Fruit fly (Drosophila melanogaster) whole organism, prepupa: ENCODE data around the gene CG31207.

Source experiments
- CG15336 ChIP-seq: fragments of 200-800 bp; sonication (Bioruptor generic); IDR thresholded peaks from 2 replicates; pipeline ENCODE4 v1.3.6; 2022; ENCODE audit warnings: missing biosample characterization, missing genetic modification characterization
- CG3032 ChIP-seq: fragments of 200-800 bp; optimal IDR thresholded peaks from 2 replicates; lab custom pipeline; 2019; ENCODE audit warnings: missing biosample characterization, mild to moderate bottlenecking, missing genetic modification characterization, moderate library complexity
- Ets21C ChIP-seq: fragments of 200-800 bp; sonication (Bioruptor generic); optimal IDR thresholded peaks from 3 replicates; lab custom pipeline; 2016; ENCODE audit warnings: missing biosample characterization, missing genetic modification characterization
- Hr39 ChIP-seq: fragments of 200-800 bp; sonication (Bioruptor generic); optimal IDR thresholded peaks from 2 replicates; lab custom pipeline; 2016; ENCODE audit warnings: missing biosample characterization, missing genetic modification characterization
- Lpt ChIP-seq: fragments of 200-800 bp; sonication (Bioruptor generic); optimal IDR thresholded peaks from 3 replicates; lab custom pipeline; 2016; ENCODE audit warnings: missing biosample characterization, missing genetic modification characterization
- Sox102F ChIP-seq: fragments of 200-800 bp; sonication (Bioruptor generic); optimal IDR thresholded peaks from 2 replicates; lab custom pipeline; 2016; ENCODE audit warnings: missing biosample characterization, mild to moderate bottlenecking, missing genetic modification characterization
- salr ChIP-seq, 2 experiments: fragments of 200-800 bp; sonication (Bioruptor generic); optimal IDR thresholded peaks; 3 replicates each; lab custom pipeline; 2016 to 2018; ENCODE audit warnings: missing biosample characterization in 2 of 2, missing genetic modification characterization in 2 of 2, mild to moderate bottlenecking in 1 of 2
- topi ChIP-seq: fragments of 200-800 bp; sonication (Bioruptor generic); optimal IDR thresholded peaks from 3 replicates; lab custom pipeline; 2016; ENCODE audit warnings: missing biosample characterization, missing genetic modification characterization

DNA sequence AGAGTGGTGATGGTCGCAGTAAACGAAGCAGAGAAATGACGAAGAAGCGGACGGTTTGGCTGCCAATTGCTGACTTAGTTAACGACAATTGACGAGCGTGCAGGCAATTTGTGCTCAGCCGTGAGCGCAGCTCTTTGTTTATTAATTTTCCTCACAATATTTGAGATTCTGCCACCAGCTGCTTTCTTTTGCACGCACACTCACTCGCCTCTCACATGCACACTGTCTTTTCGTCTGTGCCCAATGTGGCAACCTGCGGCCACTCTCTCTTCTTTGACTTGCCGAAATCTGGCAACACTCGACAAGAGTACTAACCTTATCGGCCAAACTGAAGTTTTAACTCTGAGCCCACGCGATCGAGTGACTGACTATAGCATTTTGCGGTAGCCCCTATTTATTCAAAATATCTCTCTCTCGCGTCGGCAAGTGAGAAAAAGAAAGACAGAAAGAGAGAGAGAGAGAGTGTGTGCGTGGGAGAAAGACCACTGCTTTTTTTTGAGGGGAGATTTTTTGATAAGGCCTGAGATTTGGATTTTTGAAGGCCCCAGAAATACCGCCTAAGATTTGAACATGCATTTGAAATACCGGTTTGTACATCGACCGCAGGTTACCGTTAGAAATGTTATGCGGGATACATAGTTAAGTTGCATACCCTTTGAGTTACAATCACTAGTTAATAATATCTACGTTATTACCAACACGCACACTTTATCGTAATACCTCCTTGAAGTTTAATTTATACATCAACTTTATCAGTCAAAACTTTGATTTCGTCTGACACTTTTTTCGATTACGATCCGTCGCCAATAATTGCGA, 13.8 kb upstream of the CG31207 start, which contains the start of gene Mvl:
- no peak for TF ChIP-seq salr (GFP tag; optimal IDR thresholded peaks at IDR 0.05; lab: Kevin White, UChicago)
- TF ChIP-seq CG3032, result peak; percentile 6
- TF ChIP-seq Hr39 (GFP tag; lab: Kevin White, UChicago), result no peak
- TF ChIP-seq topi (GFP tag; lab: Kevin White, UChicago), result no peak
- TF ChIP-seq Sox102F (GFP tag; lab: Kevin White, UChicago), result no peak
- TF ChIP-seq CG15336 (GFP tag; lab: Robert Waterston, UW), result no peak; the same call in 1 of the 2 replicates
- no peak for TF ChIP-seq Lpt (GFP tag; lab: Kevin White, UChicago)
- no peak for TF ChIP-seq Ets21C (GFP tag; lab: Kevin White, UChicago)
